Fruit fly (Drosophila melanogaster) whole organism, prepupa: ENCODE results near the gene pHCl-1.

ENCODE experiments used
- Blimp-1 ChIP-seq: fragments of 200-800 bp; sonication (Bioruptor generic); optimal IDR thresholded peaks from 3 replicates; lab custom pipeline; 2017; ENCODE audit warnings: missing biosample characterization, missing genetic modification characterization, mild to moderate bottlenecking, moderate library complexity, missing genetic modification reagents
- CG10631 ChIP-seq: fragments of 200-800 bp; sonication (Bioruptor generic); optimal IDR thresholded peaks from 2 replicates; lab custom pipeline; 2016; ENCODE audit warnings: missing biosample characterization, missing genetic modification characterization
- CG11294 ChIP-seq: fragments of 200-800 bp; sonication (Bioruptor generic); IDR thresholded peaks from 2 replicates; pipeline ENCODE4 v1.3.6; 2022; ENCODE audit warnings: missing biosample characterization, missing genetic modification characterization
- CG11762 ChIP-seq: fragments of 200-800 bp; sonication (Bioruptor generic); optimal IDR thresholded peaks from 3 replicates; lab custom pipeline; 2016; ENCODE audit warnings: missing biosample characterization, missing genetic modification characterization; ENCODE audit not compliant: insufficient read depth
- CG11902 ChIP-seq: fragments of 200-800 bp; sonication (Bioruptor generic); optimal IDR thresholded peaks from 3 replicates; lab custom pipeline; 2016; ENCODE audit warnings: missing biosample characterization, missing genetic modification characterization
- CG1621 ChIP-seq: fragments of 200-800 bp; sonication (Bioruptor generic); optimal IDR thresholded peaks from 3 replicates; lab custom pipeline; 2018; ENCODE audit warnings: missing biosample characterization, mild to moderate bottlenecking, missing genetic modification characterization
- CG31627 ChIP-seq: fragments of 200-800 bp; sonication (Bioruptor generic); optimal IDR thresholded peaks from 3 replicates; lab custom pipeline; 2016; ENCODE audit warnings: missing biosample characterization, missing genetic modification characterization
- CG34406 ChIP-seq: fragments of 200-800 bp; sonication (Bioruptor generic); optimal IDR thresholded peaks from 3 replicates; lab custom pipeline; 2016; ENCODE audit warnings: missing biosample characterization, missing genetic modification characterization
- CG6276 ChIP-seq: fragments of 200-800 bp; sonication (Bioruptor generic); optimal IDR thresholded peaks from 2 replicates; lab custom pipeline; 2017; ENCODE audit warnings: missing biosample characterization, mild to moderate bottlenecking, missing genetic modification characterization
- CG6792 ChIP-seq: fragments of 200-800 bp; sonication (Bioruptor generic); optimal IDR thresholded peaks from 3 replicates; lab custom pipeline; 2016; ENCODE audit warnings: missing biosample characterization, missing genetic modification characterization
- CG7368 ChIP-seq: fragments of 200-800 bp; sonication (Bioruptor generic); optimal IDR thresholded peaks from 3 replicates; lab custom pipeline; 2016; ENCODE audit warnings: missing biosample characterization, missing genetic modification characterization
- CG8119 ChIP-seq: fragments of 200-800 bp; sonication (Bioruptor generic); IDR thresholded peaks from 3 replicates; pipeline ENCODE4 v1.3.6; 2022; ENCODE audit warnings: missing biosample characterization, missing genetic modification characterization
- CG8319 ChIP-seq: fragments of 200-800 bp; sonication (Bioruptor generic); optimal IDR thresholded peaks from 3 replicates; lab custom pipeline; 2016; ENCODE audit warnings: missing biosample characterization, missing genetic modification characterization
- Eip75B ChIP-seq: fragments of 200-800 bp; sonication (Bioruptor generic); optimal IDR thresholded peaks from 3 replicates; lab custom pipeline; 2016; ENCODE audit warnings: missing biosample characterization, missing genetic modification characterization
- Eip78C ChIP-seq: fragments of 200-800 bp; sonication (Bioruptor generic); peaks from one replicate; lab custom pipeline; 2016; ENCODE audit warnings: missing biosample characterization, missing genetic modification characterization
- Eip93F ChIP-seq: fragments of 200-800 bp; sonication (Bioruptor generic); optimal IDR thresholded peaks from 2 replicates; lab custom pipeline; 2016; ENCODE audit warnings: missing biosample characterization, mild to moderate bottlenecking, missing genetic modification characterization
- Ets21C ChIP-seq: fragments of 200-800 bp; sonication (Bioruptor generic); optimal IDR thresholded peaks from 3 replicates; lab custom pipeline; 2016; ENCODE audit warnings: missing biosample characterization, missing genetic modification characterization
- Ets96B ChIP-seq: fragments of 200-800 bp; optimal IDR thresholded peaks from 2 replicates; lab custom pipeline; 2019; ENCODE audit warnings: missing biosample characterization, mild to moderate bottlenecking, missing genetic modification characterization, moderate library complexity
- Gug ChIP-seq: fragments of 200-800 bp; sonication (Bioruptor generic); IDR thresholded peaks from 2 replicates; pipeline ENCODE4 v1.3.6; 2022; ENCODE audit warnings: missing biosample characterization, missing genetic modification characterization
- Hr39 ChIP-seq: fragments of 200-800 bp; sonication (Bioruptor generic); optimal IDR thresholded peaks from 2 replicates; lab custom pipeline; 2016; ENCODE audit warnings: missing biosample characterization, missing genetic modification characterization
- Lpt ChIP-seq: fragments of 200-800 bp; sonication (Bioruptor generic); optimal IDR thresholded peaks from 3 replicates; lab custom pipeline; 2016; ENCODE audit warnings: missing biosample characterization, missing genetic modification characterization
- Sox14 ChIP-seq: fragments of 200-800 bp; sonication (Bioruptor generic); optimal IDR thresholded peaks from 3 replicates; lab custom pipeline; 2016; ENCODE audit warnings: missing biosample characterization, missing genetic modification characterization
- Sox15 ChIP-seq: fragments of 200-800 bp; sonication (Bioruptor generic); optimal IDR thresholded peaks from 3 replicates; lab custom pipeline; 2016; ENCODE audit warnings: missing biosample characterization, missing genetic modification characterization
- achi ChIP-seq: fragments of 200-800 bp; sonication (Bioruptor generic); optimal IDR thresholded peaks from 3 replicates; lab custom pipeline; 2016; ENCODE audit warnings: missing biosample characterization, missing genetic modification characterization
- cyc ChIP-seq: fragments of 200-800 bp; sonication (Bioruptor generic); optimal IDR thresholded peaks from 3 replicates; lab custom pipeline; 2016; ENCODE audit warnings: missing biosample characterization, missing genetic modification characterization
- dac ChIP-seq: fragments of 200-800 bp; sonication (Bioruptor generic); optimal IDR thresholded peaks from 2 replicates; lab custom pipeline; 2017; ENCODE audit warnings: missing biosample characterization, mild to moderate bottlenecking, missing genetic modification characterization
- eg ChIP-seq: fragments of 200-800 bp; sonication (Bioruptor generic); IDR thresholded peaks from 3 replicates; pipeline ENCODE4 v1.3.6; 2022; ENCODE audit warnings: missing biosample characterization, missing genetic modification characterization
- esn ChIP-seq: fragments of 200-800 bp; sonication (Bioruptor generic); optimal IDR thresholded peaks from 2 replicates; lab custom pipeline; 2016; ENCODE audit warnings: missing biosample characterization, mild to moderate bottlenecking, missing genetic modification characterization, moderate library complexity
- fd59A ChIP-seq: fragments of 200-800 bp; sonication (Bioruptor generic); optimal IDR thresholded peaks from 2 replicates; lab custom pipeline; 2017; ENCODE audit warnings: missing biosample characterization, mild to moderate bottlenecking, missing genetic modification characterization, missing genetic modification reagents
- fd85E ChIP-seq: fragments of 200-800 bp; sonication (Bioruptor generic); optimal IDR thresholded peaks from 3 replicates; lab custom pipeline; 2016; ENCODE audit warnings: missing biosample characterization, missing genetic modification characterization
- fkh ChIP-seq: fragments of 200-800 bp; sonication (Bioruptor generic); optimal IDR thresholded peaks from 3 replicates; lab custom pipeline; 2017; ENCODE audit warnings: missing biosample characterization, mild to moderate bottlenecking, missing genetic modification characterization, moderate library complexity
- lz ChIP-seq: fragments of 200-800 bp; sonication (Bioruptor generic); optimal IDR thresholded peaks from 3 replicates; lab custom pipeline; 2016; ENCODE audit warnings: missing biosample characterization, missing genetic modification characterization
- net ChIP-seq: fragments of 200-800 bp; sonication (Bioruptor generic); optimal IDR thresholded peaks from 3 replicates; lab custom pipeline; 2016; ENCODE audit warnings: missing biosample characterization, missing genetic modification characterization
- pdm3 ChIP-seq: fragments of 200-800 bp; sonication (Bioruptor generic); optimal IDR thresholded peaks from 3 replicates; lab custom pipeline; 2016; ENCODE audit warnings: missing biosample characterization, missing genetic modification characterization
- svp ChIP-seq: fragments of 200-800 bp; sonication (Bioruptor generic); peaks from one replicate; lab custom pipeline; 2016; ENCODE audit warnings: missing biosample characterization, missing genetic modification characterization

Gene pHCl-1

dm6 chr3L:15815353-15816142 is 83.3 kb downstream of the pHCl-1 start (continued):
- TF ChIP-seq Ets96B (tag; lab: Kevin White, UChicago) (peak; percentile 92), eg (GFP tag; lab: Robert Waterston, UW) (no peak; the same call in 1 of the 3 replicates), Hr39 (GFP tag; lab: Kevin White, UChicago) (no peak), CG6276 (GFP tag; lab: Kevin White, UChicago) (no peak), lz (GFP tag; lab: Kevin White, UChicago) (peak; percentile 93), Eip75B (peak; percentile 97), CG8119 (peak; percentile 95), achi (peak; percentile 95), Sox14 (GFP tag; lab: Kevin White, UChicago) (peak; percentile 94), CG34406 (GFP tag; lab: Kevin White, UChicago) (peak; percentile 95), CG11762 (GFP tag; lab: Kevin White, UChicago) (peak; percentile 96), CG11902 (GFP tag; lab: Kevin White, UChicago) (peak; percentile 75), Eip93F (GFP tag; lab: Kevin White, UChicago) (peak; percentile 30), svp (GFP tag; lab: Kevin White, UChicago) (peak; percentile 95), CG31627 (GFP tag; lab: Kevin White, UChicago) (peak; percentile 92), fd59A (peak; percentile 86), Blimp-1 (GFP tag; lab: Kevin White, UChicago) (peak; percentile 74), esn (GFP tag; lab: Kevin White, UChicago) (peak; percentile 96), CG11294 (GFP tag; lab: Robert Waterston, UW) (peak; percentile 78; the same call in 1 of the 2 replicates), dac (peak; percentile 68), cyc (peak; percentile 90), CG6792 (GFP tag; lab: Kevin White, UChicago) (peak; percentile 95), pdm3 (GFP tag; lab: Kevin White, UChicago) (peak; percentile 91), net (GFP tag; lab: Kevin White, UChicago) (peak; percentile 95), CG10631 (GFP tag; lab: Kevin White, UChicago) (peak; percentile 96), fkh (GFP tag; lab: Kevin White, UChicago) (peak; percentile 18), Ets21C (GFP tag; lab: Kevin White, UChicago) (peak; percentile 87), Sox15 (GFP tag; lab: Kevin White, UChicago) (peak; percentile 87)

DNA sequence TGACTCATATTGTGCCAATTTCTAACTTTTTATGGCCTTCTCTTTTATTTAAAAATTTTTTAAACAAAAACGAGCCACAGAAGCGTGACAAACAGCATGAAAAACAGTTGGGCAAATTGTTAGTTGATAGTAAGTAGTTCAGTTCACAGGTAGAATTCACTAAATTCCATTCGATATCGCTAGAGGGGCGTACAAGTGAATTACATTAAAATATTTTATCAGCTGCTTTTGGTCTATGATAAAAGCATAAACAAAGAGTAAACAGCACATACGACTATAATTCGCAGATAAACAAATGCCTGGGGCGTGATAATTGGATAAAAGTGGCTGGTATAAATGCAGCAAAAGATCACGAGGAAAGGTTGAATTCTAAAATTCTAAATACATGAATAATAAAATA is 84.8 kb downstream of the pHCl-1 start:
- TF ChIP-seq CG7368 (GFP tag; lab: Kevin White, UChicago) = no peak
- no peak for TF ChIP-seq CG34406 (GFP tag; lab: Kevin White, UChicago)
- TF ChIP-seq Lpt (GFP tag; lab: Kevin White, UChicago) = no peak
- TF ChIP-seq Eip78C (GFP tag; lab: Kevin White, UChicago) = no peak
- no peak for TF ChIP-seq pdm3 (GFP tag; lab: Kevin White, UChicago)
- TF ChIP-seq fkh (GFP tag; lab: Kevin White, UChicago) = peak; percentile 86

DNA sequence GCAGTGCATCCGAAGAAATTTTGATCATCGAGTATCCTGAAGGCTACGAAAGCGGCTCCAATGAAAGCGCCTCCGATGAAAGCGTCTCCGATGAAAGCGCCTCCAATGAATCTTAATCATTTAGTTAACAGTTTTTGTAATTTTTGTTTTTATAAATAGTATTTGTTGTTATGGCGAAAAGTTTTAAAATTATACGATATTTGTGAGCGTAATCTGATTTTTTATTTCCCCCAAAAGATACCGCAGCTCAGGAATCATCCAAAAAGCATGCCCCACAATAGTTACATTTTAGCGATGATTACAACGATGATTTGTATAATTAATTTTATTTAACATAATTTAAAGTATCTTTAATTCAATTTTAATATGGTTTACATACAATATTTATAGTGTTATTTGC is 89.1 kb downstream of the pHCl-1 start:
- TF ChIP-seq fd85E (no peak), CG11762 (GFP tag; lab: Kevin White, UChicago) (no peak), Ets21C (GFP tag; lab: Kevin White, UChicago) (no peak), Eip78C (GFP tag; lab: Kevin White, UChicago) (no peak), CG1621 (tag; lab: Kevin White, UChicago) (no peak), Gug (no peak), Eip75B (no peak), fkh (GFP tag; lab: Kevin White, UChicago) (no peak), CG8319 (GFP tag; lab: Kevin White, UChicago) (no peak), esn (GFP tag; lab: Kevin White, UChicago) (no peak), lz (GFP tag; lab: Kevin White, UChicago) (no peak)
